Fruit fly (Drosophila melanogaster) whole organism, embryonic: ENCODE measurements around the gene CG2712.

Source experiments
- Atf6 ChIP-seq: fragments of 200-800 bp; sonication (Bioruptor generic); IDR thresholded peaks from 2 replicates; pipeline ENCODE4 v1.3.6; 2022; ENCODE audit warnings: missing biosample characterization, missing genetic modification characterization
- Bteb2 ChIP-seq: fragments of 200-800 bp; sonication (Bioruptor generic); optimal IDR thresholded peaks from 2 replicates; lab custom pipeline; 2016; ENCODE audit warnings: missing biosample characterization, missing genetic modification characterization
- CG11504 ChIP-seq: fragments of 200-800 bp; sonication (Bioruptor generic); optimal IDR thresholded peaks from 3 replicates; lab custom pipeline; 2019; ENCODE audit warnings: missing biosample characterization, mild to moderate bottlenecking, missing genetic modification characterization, moderate library complexity
- CG1233 ChIP-seq: fragments of 200-800 bp; sonication (Bioruptor generic); optimal IDR thresholded peaks from 4 replicates; lab custom pipeline; 2018; ENCODE audit warnings: missing biosample characterization, mild to moderate bottlenecking, missing genetic modification characterization
- CG12391 ChIP-seq: fragments of 200-800 bp; sonication (Bioruptor generic); optimal IDR thresholded peaks from 3 replicates; lab custom pipeline; 2018; ENCODE audit warnings: missing biosample characterization, mild to moderate bottlenecking, missing genetic modification characterization, moderate library complexity
- CG14667 ChIP-seq: fragments of 200-800 bp; sonication (Bioruptor generic); IDR thresholded peaks from 2 replicates; pipeline ENCODE4 v1.3.6; 2022; ENCODE audit warnings: missing biosample characterization, missing genetic modification characterization
- CG14860 ChIP-seq: fragments of 200-800 bp; sonication (Bioruptor generic); IDR thresholded peaks from 3 replicates; pipeline ENCODE4 v1.3.6; 2022; ENCODE audit warnings: missing biosample characterization, missing genetic modification characterization; ENCODE audit not compliant: partially characterized antibody
- CG1602 ChIP-seq: fragments of 200-800 bp; sonication (Bioruptor generic); optimal IDR thresholded peaks from 3 replicates; lab custom pipeline; 2016; ENCODE audit warnings: missing biosample characterization, missing genetic modification characterization
- CG17359 ChIP-seq: fragments of 200-800 bp; sonication (Bioruptor generic); optimal IDR thresholded peaks from 3 replicates; lab custom pipeline; 2018; ENCODE audit warnings: missing biosample characterization, mild to moderate bottlenecking, missing genetic modification characterization, moderate library complexity
- CG18476 ChIP-seq: fragments of 200-800 bp; sonication (Bioruptor generic); optimal IDR thresholded peaks from 2 replicates; lab custom pipeline; 2016; ENCODE audit warnings: missing biosample characterization, mild to moderate bottlenecking, missing genetic modification characterization
- CG2712 ChIP-seq: fragments of 200-800 bp; optimal IDR thresholded peaks from 3 replicates; lab custom pipeline; 2019; ENCODE audit warnings: missing biosample characterization, mild to moderate bottlenecking, missing genetic modification characterization, moderate library complexity
- CG30403 ChIP-seq: fragments of 200-800 bp; sonication (Bioruptor generic); optimal IDR thresholded peaks from 3 replicates; lab custom pipeline; 2016; ENCODE audit warnings: missing biosample characterization, missing genetic modification characterization
- CG3995 ChIP-seq: fragments of 200-800 bp; sonication (Bioruptor generic); optimal IDR thresholded peaks from 3 replicates; lab custom pipeline; 2016; ENCODE audit warnings: missing biosample characterization, missing genetic modification characterization
- CG4404 ChIP-seq: fragments of 200-800 bp; sonication (Bioruptor generic); IDR thresholded peaks from 2 replicates; pipeline ENCODE4 v1.3.6; 2022; ENCODE audit warnings: missing biosample characterization, missing genetic modification characterization
- CG7786 ChIP-seq: fragments of 200-800 bp; sonication (Bioruptor generic); optimal IDR thresholded peaks from 2 replicates; lab custom pipeline; 2016; ENCODE audit warnings: missing biosample characterization, missing genetic modification characterization
- CG7839 ChIP-seq: fragments of 200-800 bp; sonication (Bioruptor generic); optimal IDR thresholded peaks from 3 replicates; lab custom pipeline; 2018; ENCODE audit warnings: missing biosample characterization, mild to moderate bottlenecking, missing genetic modification characterization, moderate library complexity
- CG7963 ChIP-seq: fragments of 200-800 bp; sonication (Bioruptor generic); IDR thresholded peaks from 3 replicates; pipeline ENCODE4 v1.3.6; 2022; ENCODE audit warnings: missing biosample characterization, missing genetic modification characterization; ENCODE audit not compliant: partially characterized antibody
- CG8281 ChIP-seq: fragments of 200-800 bp; sonication (Bioruptor generic); optimal IDR thresholded peaks from 2 replicates; lab custom pipeline; 2018; ENCODE audit warnings: missing biosample characterization, mild to moderate bottlenecking, missing genetic modification characterization, moderate library complexity
- CG8478 ChIP-seq: fragments of >200 bp; optimal IDR thresholded peaks from 2 replicates; lab custom pipeline; 2018
- CG8765 ChIP-seq: fragments of 200-800 bp; sonication (Bioruptor generic); IDR thresholded peaks from 2 replicates; pipeline ENCODE4 v1.3.6; 2022; ENCODE audit warnings: missing biosample characterization, missing genetic modification characterization
- CG9727 ChIP-seq: fragments of 200-800 bp; sonication (Bioruptor generic); optimal IDR thresholded peaks from 3 replicates; lab custom pipeline; 2017; ENCODE audit warnings: missing biosample characterization, mild to moderate bottlenecking, missing genetic modification characterization
- CG9876 ChIP-seq: fragments of 200-800 bp; sonication (Bioruptor generic); optimal IDR thresholded peaks from 2 replicates; lab custom pipeline; 2016; ENCODE audit warnings: missing biosample characterization, missing genetic modification characterization
- E2f2 ChIP-seq: fragments of 200-800 bp; sonication (Bioruptor generic); IDR thresholded peaks from 2 replicates; pipeline ENCODE4 v1.3.6; 2022; ENCODE audit warnings: missing biosample characterization, missing genetic modification characterization
- Fer3 ChIP-seq: fragments of 200-800 bp; sonication (Bioruptor generic); optimal IDR thresholded peaks from 2 replicates; lab custom pipeline; 2018; ENCODE audit warnings: missing biosample characterization, mild to moderate bottlenecking, missing genetic modification characterization, moderate library complexity
- Hr39 ChIP-seq: fragments of >200 bp; optimal IDR thresholded peaks from 2 replicates; lab custom pipeline; 2017
- Hsf ChIP-seq: fragments of 200-800 bp; sonication (Bioruptor generic); optimal IDR thresholded peaks from 3 replicates; lab custom pipeline; 2016; ENCODE audit warnings: missing biosample characterization, missing genetic modification characterization
- Lim3 ChIP-seq: fragments of 200-800 bp; sonication (Bioruptor generic); IDR thresholded peaks from 2 replicates; pipeline ENCODE4 v1.3.6; 2022; ENCODE audit warnings: missing biosample characterization, missing genetic modification characterization
- Med ChIP-seq: fragments of 200-800 bp; sonication (Bioruptor generic); peaks from one replicate; lab custom pipeline; 2016; ENCODE audit warnings: missing biosample characterization, missing genetic modification characterization, mild to moderate bottlenecking, inconsistent platforms, moderate library complexity
- NC2α ChIP-seq: fragments of 200-800 bp; sonication (Bioruptor generic); optimal IDR thresholded peaks from 2 replicates; lab custom pipeline; 2016; ENCODE audit warnings: missing biosample characterization, missing genetic modification characterization
- NC2β ChIP-seq: fragments of 200-800 bp; sonication (Bioruptor generic); optimal IDR thresholded peaks from 2 replicates; lab custom pipeline; 2016; ENCODE audit warnings: missing biosample characterization, missing genetic modification characterization
- Nf-YA ChIP-seq: fragments of 200-800 bp; sonication (Bioruptor generic); IDR thresholded peaks from 2 replicates; pipeline ENCODE4 v1.3.6; 2022; ENCODE audit warnings: missing biosample characterization, missing genetic modification characterization
- NfI ChIP-seq: fragments of 200-800 bp; sonication (Bioruptor generic); optimal IDR thresholded peaks from 3 replicates; lab custom pipeline; 2018; ENCODE audit warnings: missing biosample characterization, mild to moderate bottlenecking, missing genetic modification characterization, moderate library complexity
- Side ChIP-seq: fragments of 200-800 bp; sonication (Bioruptor generic); optimal IDR thresholded peaks from 2 replicates; lab custom pipeline; 2016; ENCODE audit warnings: missing biosample characterization, missing genetic modification characterization
- Sry-δ ChIP-seq: fragments of 200-800 bp; sonication (Bioruptor generic); optimal IDR thresholded peaks from 2 replicates; lab custom pipeline; 2016; ENCODE audit warnings: missing biosample characterization, missing genetic modification characterization
- ash1 ChIP-seq: fragments of 200-800 bp; sonication (Bioruptor generic); optimal IDR thresholded peaks from 2 replicates; lab custom pipeline; 2018; ENCODE audit warnings: missing biosample characterization, mild to moderate bottlenecking, missing genetic modification characterization
- bcd ChIP-seq: fragments of 200-800 bp; sonication (Bioruptor generic); optimal IDR thresholded peaks from 2 replicates; lab custom pipeline; 2017; ENCODE audit warnings: missing biosample characterization, mild to moderate bottlenecking, missing genetic modification characterization
- btn ChIP-seq: fragments of 200-800 bp; sonication (Bioruptor generic); optimal IDR thresholded peaks from 2 replicates; lab custom pipeline; 2016; ENCODE audit warnings: missing biosample characterization, missing genetic modification characterization
- chm ChIP-seq: fragments of 200-800 bp; sonication (Bioruptor generic); IDR thresholded peaks from 2 replicates; pipeline ENCODE4 v1.3.6; 2022; ENCODE audit warnings: missing biosample characterization, missing genetic modification characterization
- cwo ChIP-seq: fragments of 200-800 bp; sonication (Bioruptor generic); optimal IDR thresholded peaks from 3 replicates; lab custom pipeline; 2017; ENCODE audit warnings: missing biosample characterization, missing genetic modification characterization, mild to moderate bottlenecking, moderate library complexity, missing genetic modification reagents
- dysf ChIP-seq: fragments of 200-800 bp; sonication (Bioruptor generic); IDR thresholded peaks from 3 replicates; pipeline ENCODE4 v1.3.6; 2022; ENCODE audit warnings: missing biosample characterization, missing genetic modification characterization
- eve ChIP-seq, 2 experiments: fragments of >200 bp; optimal IDR thresholded peaks; 2 replicates each; lab custom pipeline; 2017; ENCODE audit warnings: missing biosample characterization in 2 of 2, missing genetic modification characterization in 2 of 2
- gem ChIP-seq: fragments of 200-800 bp; sonication (Bioruptor generic); optimal IDR thresholded peaks from 2 replicates; lab custom pipeline; 2019; ENCODE audit warnings: missing biosample characterization, mild to moderate bottlenecking, missing genetic modification characterization, moderate library complexity
- gsb-n ChIP-seq: fragments of 200-800 bp; sonication (Bioruptor generic); optimal IDR thresholded peaks from 3 replicates; lab custom pipeline; 2018; ENCODE audit warnings: missing biosample characterization, mild to moderate bottlenecking, missing genetic modification characterization
- ind ChIP-seq: fragments of 200-800 bp; sonication (Bioruptor generic); optimal IDR thresholded peaks from 3 replicates; lab custom pipeline; 2016; ENCODE audit warnings: missing biosample characterization, missing genetic modification characterization
- kay ChIP-seq: fragments of 200-800 bp; sonication (Bioruptor generic); optimal IDR thresholded peaks from 2 replicates; lab custom pipeline; 2016; ENCODE audit warnings: missing biosample characterization, missing genetic modification characterization
- knrl ChIP-seq: fragments of 200-800 bp; sonication (Bioruptor generic); IDR thresholded peaks from 3 replicates; pipeline ENCODE4 v1.3.6; 2022; ENCODE audit warnings: missing biosample characterization, missing genetic modification characterization; ENCODE audit not compliant: partially characterized antibody
- mld ChIP-seq: fragments of 200-800 bp; sonication (Bioruptor generic); IDR thresholded peaks from 3 replicates; pipeline ENCODE4 v1.3.6; 2022; ENCODE audit warnings: missing biosample characterization, missing genetic modification characterization; ENCODE audit not compliant: partially characterized antibody
- nom ChIP-seq: fragments of 200-800 bp; sonication (Bioruptor generic); optimal IDR thresholded peaks from 2 replicates; lab custom pipeline; 2017; ENCODE audit warnings: missing biosample characterization, missing genetic modification characterization, mild to moderate bottlenecking, moderate library complexity, missing genetic modification reagents
- pzg ChIP-seq: fragments of 200-800 bp; sonication (Bioruptor generic); optimal IDR thresholded peaks from 3 replicates; lab custom pipeline; 2018; ENCODE audit warnings: missing biosample characterization, mild to moderate bottlenecking, missing genetic modification characterization, moderate library complexity
- so ChIP-seq: fragments of 200-800 bp; sonication (Bioruptor generic); IDR thresholded peaks from 3 replicates; pipeline ENCODE4 v1.3.6; 2022; ENCODE audit warnings: missing biosample characterization, missing genetic modification characterization
- sob ChIP-seq: fragments of 200-800 bp; sonication (Bioruptor generic); IDR thresholded peaks from 2 replicates; pipeline ENCODE4 v1.3.6; 2022; ENCODE audit warnings: missing biosample characterization, missing genetic modification characterization
- ssp ChIP-seq: fragments of 200-800 bp; sonication (Bioruptor generic); IDR thresholded peaks from 2 replicates; pipeline ENCODE4 v1.3.6; 2022; ENCODE audit warnings: missing biosample characterization, missing genetic modification characterization

CG2712 gene

DNA sequence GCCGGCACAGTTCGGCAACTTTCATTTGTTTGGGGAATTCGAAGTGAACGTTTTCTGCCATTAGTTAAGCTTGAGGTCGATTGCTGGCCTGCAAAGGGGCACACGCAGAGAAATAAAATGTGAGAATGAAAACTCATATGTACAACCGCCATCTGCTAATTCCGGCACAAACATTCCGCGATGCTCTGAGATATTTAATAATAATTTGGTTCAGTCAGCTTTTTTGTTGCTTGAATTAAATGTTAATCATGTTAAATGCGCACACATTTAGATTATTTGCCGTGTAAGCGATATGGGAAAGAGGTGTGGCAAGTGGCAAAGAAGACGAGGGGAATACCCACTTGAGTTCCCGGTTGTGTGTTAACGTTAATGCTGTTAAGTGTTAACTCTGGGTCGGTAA, 25.1 kb downstream of the CG2712 start (continued):
- no peak for TF ChIP-seq Fer3 (tag; lab: Kevin White, UChicago)
- TF ChIP-seq CG14667 (GFP tag; lab: Robert Waterston, UW): 0 out of 2 replicates have a peak, but pooled peaks have one; percentile 22
- no peak for TF ChIP-seq NC2α (GFP tag; lab: Kevin White, UChicago)
- no peak for TF ChIP-seq Atf6 (GFP tag; lab: Robert Waterston, UW)
- TF ChIP-seq Sry-δ (GFP tag; lab: Kevin White, UChicago): no peak
- no peak for TF ChIP-seq mld (GFP tag; lab: Robert Waterston, UW)
- no peak for TF ChIP-seq Hr39
- TF ChIP-seq CG7786 (GFP tag; lab: Kevin White, UChicago): peak; percentile 1
- TF ChIP-seq chm (GFP tag; lab: Robert Waterston, UW): no peak
- TF ChIP-seq Nf-YA: no peak
- TF ChIP-seq Med: peak; percentile 83
- TF ChIP-seq CG17359 (tag; lab: Kevin White, UChicago): peak; percentile 39
- no peak for TF ChIP-seq kay (GFP tag; lab: Kevin White, UChicago)
- TF ChIP-seq NC2β (GFP tag; lab: Kevin White, UChicago): no peak
- TF ChIP-seq gsb-n (tag; lab: Kevin White, UChicago): no peak
- TF ChIP-seq eve (GFP tag; optimal IDR thresholded peaks at IDR 0.05; lab: Kevin White, UChicago): no peak
- peak; percentile 58 for TF ChIP-seq CG11504 (tag; lab: Kevin White, UChicago)
- TF ChIP-seq CG1233 (GFP tag; lab: Kevin White, UChicago): no peak
- no peak for TF ChIP-seq CG9727
- no peak for TF ChIP-seq CG18476
- no peak for TF ChIP-seq knrl (GFP tag; lab: Robert Waterston, UW)
- no peak for TF ChIP-seq cwo (GFP tag; lab: Kevin White, UChicago)
- TF ChIP-seq CG7963 (GFP tag; lab: Robert Waterston, UW): no peak
- TF ChIP-seq NfI (GFP tag; lab: Kevin White, UChicago): no peak
- peak; percentile 0 for TF ChIP-seq CG12391 (tag; lab: Kevin White, UChicago)
- no peak for TF ChIP-seq btn (GFP tag; lab: Kevin White, UChicago)
- TF ChIP-seq CG4404 (GFP tag; lab: Robert Waterston, UW): peak; percentile 8; the same call in 1 of the 2 replicates
- peak; percentile 23; the same call in 1 of the 2 replicates for TF ChIP-seq ssp (GFP tag; lab: Robert Waterston, UW)
- no peak for TF ChIP-seq CG14860 (GFP tag; lab: Robert Waterston, UW)
- TF ChIP-seq ash1 (GFP tag; lab: Kevin White, UChicago): no peak
- TF ChIP-seq nom (GFP tag; lab: Kevin White, UChicago): no peak
- no peak for TF ChIP-seq Bteb2 (GFP tag; lab: Kevin White, UChicago)
- TF ChIP-seq dysf (GFP tag; lab: Robert Waterston, UW): peak; percentile 66
- TF ChIP-seq CG9876: no peak
- TF ChIP-seq E2f2 (GFP tag; lab: Robert Waterston, UW): no peak
- no peak for TF ChIP-seq CG1602 (GFP tag; lab: Kevin White, UChicago)
- TF ChIP-seq ind: peak; percentile 9
- TF ChIP-seq CG8478: no peak
- TF ChIP-seq bcd (GFP tag; lab: Kevin White, UChicago): peak; percentile 23
- TF ChIP-seq CG8765: no peak
- no peak for TF ChIP-seq so (GFP tag; lab: Robert Waterston, UW)
- TF ChIP-seq Hsf (GFP tag; lab: Kevin White, UChicago): peak; percentile 21
- peak; percentile 43 for TF ChIP-seq CG2712 (tag; lab: Kevin White, UChicago)
- 0 out of 2 replicates have a peak, but pooled peaks have one; percentile 21 for TF ChIP-seq sob (GFP tag; lab: Robert Waterston, UW)
- no peak for TF ChIP-seq Lim3 (GFP tag; lab: Robert Waterston, UW)
- TF ChIP-seq Side: no peak
- TF ChIP-seq CG3995 (GFP tag; lab: Kevin White, UChicago): no peak
- TF ChIP-seq gem: peak; percentile 38
- peak; percentile 1 for TF ChIP-seq CG30403 (GFP tag; lab: Kevin White, UChicago)
- TF ChIP-seq CG7839 (tag; lab: Kevin White, UChicago): peak; percentile 31
- TF ChIP-seq CG8281 (tag; lab: Kevin White, UChicago): no peak
- no peak for TF ChIP-seq pzg
